Worm (Caenorhabditis elegans) whole organism, late embryonic: Measurements from ENCODE around the gene C18H9.6.

Source experiments
- ama-1 ChIP-seq: fragments of 150-350 bp; optimal IDR thresholded peaks from 2 replicates; lab custom pipeline; 2014
- ceh-18 ChIP-seq: sonication (generic microtip); optimal IDR thresholded peaks from 2 replicates; lab custom pipeline; 2016; ENCODE audit warnings: missing genetic modification characterization, missing compliant biosample characterization
- ceh-48 ChIP-seq: sonication (generic microtip); optimal IDR thresholded peaks from 2 replicates; lab custom pipeline; 2016; ENCODE audit warnings: missing genetic modification characterization, inconsistent platforms, missing compliant biosample characterization
- elt-4 ChIP-seq: sonication (generic microtip); optimal IDR thresholded peaks from 2 replicates; lab custom pipeline; 2016; ENCODE audit warnings: missing genetic modification characterization, missing compliant biosample characterization
- hlh-13 ChIP-seq: fragments of 200-800 bp; sonication (Bioruptor generic); optimal IDR thresholded peaks from 2 replicates; lab custom pipeline; 2018; ENCODE audit warnings: mild to moderate bottlenecking, missing genetic modification characterization, missing compliant biosample characterization
- hlh-30 ChIP-seq: sonication (generic microtip); optimal IDR thresholded peaks from 2 replicates; lab custom pipeline; 2017; ENCODE audit warnings: antibody characterized with exemption, missing genetic modification characterization, missing compliant biosample characterization; ENCODE audit not compliant: insufficient read depth
- hlh-6 ChIP-seq: sonication (generic microtip); optimal IDR thresholded peaks from 2 replicates; lab custom pipeline; 2016; ENCODE audit warnings: missing genotype, missing genetic modification characterization, missing compliant biosample characterization
- pat-9 ChIP-seq: fragments of 200-800 bp; sonication (Bioruptor generic); optimal IDR thresholded peaks from 2 replicates; lab custom pipeline; 2018; ENCODE audit warnings: mild to moderate bottlenecking, missing genetic modification characterization, moderate library complexity, missing compliant biosample characterization
- ttx-3 ChIP-seq: sonication (generic microtip); optimal IDR thresholded peaks from 2 replicates; lab custom pipeline; 2016; ENCODE audit warnings: missing genetic modification reagents, missing genetic modification characterization, missing compliant biosample characterization
- unc-55 ChIP-seq: sonication (generic microtip); optimal IDR thresholded peaks from 2 replicates; lab custom pipeline; 2017; ENCODE audit warnings: missing biosample characterization, missing genetic modification reagents, missing genetic modification characterization

- no peak for TF ChIP-seq hlh-6
- no peak for TF ChIP-seq hlh-13 (GFP tag; lab: Kevin White, UChicago)
- TF ChIP-seq pat-9 (tag; lab: Kevin White, UChicago) = no peak
- no peak for TF ChIP-seq ceh-18
- no peak for TF ChIP-seq ama-1 (lab: Kevin White, UChicago)
- no peak for TF ChIP-seq elt-4 (tag; lab: Kevin White, UChicago)
- no peak for TF ChIP-seq unc-55 (GFP tag; lab: Kevin White, UChicago)
- no peak for TF ChIP-seq hlh-30 (tag; lab: Kevin White, UChicago)
- TF ChIP-seq ceh-48 (tag; lab: Kevin White, UChicago) = no peak
- no peak for TF ChIP-seq ttx-3 (tag; lab: Kevin White, UChicago)
These were observed 6.0 kb downstream of the C18H9.6 start, which contains the start of gene C18H9.5 for ce11 chrII:6695388-6695787.
